Worm (Caenorhabditis elegans) whole organism, L3 larva: ENCODE results near the gene C16C10.4.

Experiments used
- R02D3.7 ChIP-seq: fragments of 150-350 bp; optimal IDR thresholded peaks from 2 replicates; lab custom pipeline; 2014; ENCODE audit warnings: missing biosample characterization, missing genetic modification characterization
- ZK546.5 ChIP-seq: sonication (generic microtip); optimal IDR thresholded peaks from 2 replicates; lab custom pipeline; 2017; ENCODE audit warnings: missing biosample characterization, missing genetic modification characterization
- aly-2 ChIP-seq: fragments of 150-350 bp; optimal IDR thresholded peaks from 2 replicates; lab custom pipeline; 2014; ENCODE audit warnings: missing biosample characterization, missing genetic modification characterization
- ama-1 ChIP-seq: fragments of 150-350 bp; optimal IDR thresholded peaks from 2 replicates; lab custom pipeline; 2018
- ceh-16 ChIP-seq: sonication (generic microtip); optimal IDR thresholded peaks from 2 replicates; lab custom pipeline; 2017; ENCODE audit warnings: missing biosample characterization, missing genetic modification characterization
- ceh-28 ChIP-seq: fragments of 150-350 bp; optimal IDR thresholded peaks from 2 replicates; lab custom pipeline; 2014; ENCODE audit warnings: missing biosample characterization, missing genetic modification reagents, missing genetic modification characterization
- ceh-9 ChIP-seq: sonication (generic microtip); optimal IDR thresholded peaks from 2 replicates; lab custom pipeline; 2018; ENCODE audit warnings: missing biosample characterization, missing genetic modification characterization
- daf-12 ChIP-seq: fragments of 150-350 bp; optimal IDR thresholded peaks from 2 replicates; lab custom pipeline; 2014; ENCODE audit warnings: missing biosample characterization, missing genetic modification reagents, missing genetic modification characterization
- egl-27 ChIP-seq: sonication (generic microtip); optimal IDR thresholded peaks from 4 replicates; lab custom pipeline; 2017; ENCODE audit warnings: missing biosample characterization, missing genetic modification reagents, missing genetic modification characterization
- egl-5 ChIP-seq: fragments of 150-350 bp; optimal IDR thresholded peaks from 2 replicates; lab custom pipeline; 2017; ENCODE audit warnings: missing biosample characterization, missing genetic modification reagents, missing genetic modification characterization, inconsistent platforms
- elt-1 ChIP-seq: fragments of 150-350 bp; optimal IDR thresholded peaks from 2 replicates; lab custom pipeline; 2014; ENCODE audit warnings: missing biosample characterization, missing genetic modification characterization
- elt-2 ChIP-seq: sonication (generic microtip); optimal IDR thresholded peaks from 2 replicates; lab custom pipeline; 2016; ENCODE audit warnings: missing genetic modification reagents, mild to moderate bottlenecking, missing genetic modification characterization, missing compliant biosample characterization
- elt-3 ChIP-seq, 3 experiments: fragments of 150-350 bp in 1 of 3; sonication (generic microtip) in 2 of 3; optimal IDR thresholded peaks; 2 replicates in 2 of 3; 4 replicates in 1 of 3; lab custom pipeline; 2014 to 2017; ENCODE audit warnings: missing biosample characterization in 3 of 3, missing genetic modification characterization in 3 of 3
- eor-1 ChIP-seq, 2 experiments: fragments of 150-350 bp; optimal IDR thresholded peaks; 2 replicates each; lab custom pipeline; 2014 to 2018; ENCODE audit warnings: missing biosample characterization in 2 of 2, missing genetic modification characterization in 2 of 2
- fkh-10 ChIP-seq: sonication (generic microtip); optimal IDR thresholded peaks from 2 replicates; lab custom pipeline; 2017; ENCODE audit warnings: missing biosample characterization, missing genetic modification reagents, missing genetic modification characterization
- fkh-2 ChIP-seq: fragments of 150-350 bp; optimal IDR thresholded peaks from 2 replicates; lab custom pipeline; 2014; ENCODE audit warnings: missing biosample characterization, missing genetic modification reagents, missing genetic modification characterization
- fos-1 ChIP-seq: fragments of 150-350 bp; optimal IDR thresholded peaks from 2 replicates; lab custom pipeline; 2014; ENCODE audit warnings: missing biosample characterization, missing genetic modification characterization
- hmg-11 ChIP-seq: sonication (generic microtip); optimal IDR thresholded peaks from 2 replicates; lab custom pipeline; 2016; ENCODE audit warnings: missing genetic modification characterization, missing compliant biosample characterization
- jun-1 ChIP-seq: fragments of 150-350 bp; optimal IDR thresholded peaks from 2 replicates; lab custom pipeline; 2014; ENCODE audit warnings: missing biosample characterization, missing genetic modification reagents, missing genetic modification characterization
- lin-15B ChIP-seq: fragments of 150-350 bp; optimal IDR thresholded peaks from 2 replicates; lab custom pipeline; 2014; ENCODE audit warnings: missing biosample characterization, missing genetic modification characterization
- lin-39 ChIP-seq: fragments of 150-350 bp; optimal IDR thresholded peaks from 2 replicates; lab custom pipeline; 2018; ENCODE audit warnings: missing biosample characterization, missing genetic modification reagents, missing genetic modification characterization
- lsy-12 ChIP-seq: sonication (generic microtip); optimal IDR thresholded peaks from 2 replicates; lab custom pipeline; 2016; ENCODE audit warnings: mild to moderate bottlenecking, missing genetic modification characterization, missing compliant biosample characterization
- mdl-1 ChIP-seq: fragments of 150-350 bp; optimal IDR thresholded peaks from 2 replicates; lab custom pipeline; 2014; ENCODE audit warnings: missing biosample characterization, missing genetic modification characterization
- mml-1 ChIP-seq: fragments of 150-350 bp; sonication (generic microtip); optimal IDR thresholded peaks from 3 replicates; lab custom pipeline; 2014; ENCODE audit warnings: missing biosample characterization, missing genetic modification characterization
- nfya-1 ChIP-seq: sonication (generic microtip); optimal IDR thresholded peaks from 2 replicates; lab custom pipeline; 2017; ENCODE audit warnings: missing genetic modification characterization, mild to moderate bottlenecking, missing compliant biosample characterization, antibody characterized with exemption, moderate library complexity; ENCODE audit not compliant: insufficient read depth
- nhr-12 ChIP-seq: fragments of 150-350 bp; optimal IDR thresholded peaks from 2 replicates; lab custom pipeline; 2014; ENCODE audit warnings: missing biosample characterization, missing genetic modification characterization
- nhr-23 ChIP-seq: fragments of 150-350 bp; optimal IDR thresholded peaks from 2 replicates; lab custom pipeline; 2014; ENCODE audit warnings: missing biosample characterization, missing genetic modification reagents, missing genetic modification characterization
- nhr-237 ChIP-seq: fragments of 150-350 bp; optimal IDR thresholded peaks from 2 replicates; lab custom pipeline; 2014; ENCODE audit warnings: missing biosample characterization, missing genetic modification characterization
- nhr-25 ChIP-seq: sonication (generic microtip); optimal IDR thresholded peaks from 2 replicates; lab custom pipeline; 2017; ENCODE audit warnings: missing biosample characterization, missing genetic modification characterization
- nhr-28 ChIP-seq: fragments of 150-350 bp; optimal IDR thresholded peaks from 2 replicates; lab custom pipeline; 2014; ENCODE audit warnings: missing biosample characterization, missing genetic modification characterization
- nhr-43 ChIP-seq: sonication (generic microtip); optimal IDR thresholded peaks from 2 replicates; lab custom pipeline; 2016; ENCODE audit warnings: mild to moderate bottlenecking, missing genetic modification characterization, missing compliant biosample characterization; ENCODE audit not compliant: poor library complexity, severe bottlenecking
- nhr-76 ChIP-seq: fragments of 150-350 bp; sonication (generic microtip); optimal IDR thresholded peaks from 5 replicates; lab custom pipeline; 2014; ENCODE audit warnings: missing biosample characterization, missing genetic modification characterization
- nhr-77 ChIP-seq: fragments of 150-350 bp; optimal IDR thresholded peaks from 2 replicates; lab custom pipeline; 2014; ENCODE audit warnings: missing biosample characterization, missing genetic modification characterization
- pha-4 ChIP-seq: fragments of 150-350 bp; optimal IDR thresholded peaks from 2 replicates; lab custom pipeline; 2014; ENCODE audit warnings: missing biosample characterization, missing genetic modification reagents, missing genetic modification characterization
- pqm-1 ChIP-seq: fragments of 150-350 bp; optimal IDR thresholded peaks from 2 replicates; lab custom pipeline; 2017; ENCODE audit warnings: missing biosample characterization, missing genetic modification characterization, inconsistent platforms
- sea-2 ChIP-seq: fragments of 150-350 bp; sonication (generic microtip); optimal IDR thresholded peaks from 4 replicates; lab custom pipeline; 2014; ENCODE audit warnings: missing biosample characterization, missing genetic modification reagents, missing genetic modification characterization
- skn-1 ChIP-seq: fragments of 150-350 bp; optimal IDR thresholded peaks from 2 replicates; lab custom pipeline; 2014; ENCODE audit warnings: missing biosample characterization, missing genetic modification characterization
- snpc-4 ChIP-seq: fragments of 150-350 bp; optimal IDR thresholded peaks from 2 replicates; lab custom pipeline; 2014; ENCODE audit warnings: missing biosample characterization, missing genetic modification characterization
- unc-39 ChIP-seq: sonication (generic microtip); optimal IDR thresholded peaks from 4 replicates; lab custom pipeline; 2017; ENCODE audit warnings: missing biosample characterization, missing genetic modification characterization
- ztf-11 ChIP-seq: fragments of 150-350 bp; optimal IDR thresholded peaks from 2 replicates; lab custom pipeline; 2014; ENCODE audit warnings: missing biosample characterization, missing genetic modification characterization
- ztf-4 ChIP-seq: fragments of 150-350 bp; optimal IDR thresholded peaks from 2 replicates; lab custom pipeline; 2014; ENCODE audit warnings: missing biosample characterization, missing genetic modification characterization

Gene C16C10.4

DNA sequence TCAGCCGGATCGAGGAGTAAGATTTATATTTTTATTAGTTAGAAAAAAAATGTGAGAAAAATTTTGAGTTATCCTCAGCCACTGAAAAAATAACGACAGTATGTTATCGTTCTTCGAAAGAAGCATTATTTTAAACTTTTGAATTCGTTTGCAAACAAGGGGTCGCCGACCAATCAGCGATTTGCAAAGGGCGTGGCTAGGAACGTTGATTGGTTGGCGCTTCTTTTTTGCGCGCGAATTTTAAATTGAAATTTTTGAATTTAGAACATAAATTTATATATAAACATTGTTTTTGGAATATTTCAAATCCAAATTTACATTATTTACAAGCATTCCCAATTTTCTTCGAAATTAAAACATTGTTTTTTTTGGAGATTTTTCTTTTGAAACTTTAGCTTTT lies 28.0 kb upstream of the C16C10.4 start:
- no peak for TF ChIP-seq pha-4
- no peak for TF ChIP-seq elt-2 (tag; lab: Kevin White, UChicago)
- TF ChIP-seq nfya-1 (tag; lab: Kevin White, UChicago) = peak; percentile 85
- TF ChIP-seq eor-1 (tag; optimal IDR thresholded peaks at IDR 0.05; lab: Kevin White, UChicago) = no peak
- TF ChIP-seq nhr-76 (tag; lab: Kevin White, UChicago) = no peak
- TF ChIP-seq unc-39 (tag; lab: Kevin White, UChicago) = no peak
- no peak for TF ChIP-seq elt-1 (tag; lab: Kevin White, UChicago)

DNA sequence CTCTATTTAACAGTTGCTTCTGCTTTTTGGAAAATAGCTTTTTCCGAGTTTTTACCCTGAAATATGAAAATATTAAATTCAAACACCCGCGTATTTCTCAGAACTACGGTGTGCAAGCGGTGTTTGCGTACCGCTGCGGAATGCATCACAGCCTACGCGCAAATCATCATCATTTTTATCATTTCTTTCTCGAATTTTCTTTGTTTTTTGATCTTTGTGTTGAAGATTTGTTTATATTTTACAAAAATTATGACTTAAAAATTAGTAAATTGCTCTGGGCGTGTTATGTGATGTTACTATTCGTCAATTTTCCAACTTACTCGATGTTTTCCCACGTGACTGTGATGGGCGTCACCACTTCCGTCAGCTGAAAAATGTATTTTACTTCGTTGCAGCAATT lies 20.2 kb upstream of the C16C10.4 start:
- TF ChIP-seq lin-15B (tag; lab: Kevin White, UChicago) (peak; percentile 64), aly-2 (tag; lab: Kevin White, UChicago) (no peak), nhr-25 (tag; lab: Kevin White, UChicago) (peak; percentile 63), nhr-77 (no peak), eor-1 (tag; optimal IDR thresholded peaks at IDR 0.05; lab: Kevin White, UChicago) (no peak), ceh-9 (tag; lab: Kevin White, UChicago) (no peak), nhr-237 (tag; lab: Kevin White, UChicago) (no peak), pha-4 (peak; percentile 84), jun-1 (tag; lab: Kevin White, UChicago) (peak; percentile 27), nfya-1 (tag; lab: Kevin White, UChicago) (peak; percentile 93), ceh-16 (no peak), egl-5 (tag; lab: Kevin White, UChicago) (no peak), lsy-12 (peak; percentile 56), nhr-23 (peak; percentile 64), ama-1 (lab: Kevin White, UChicago) (no peak), snpc-4 (tag; lab: Kevin White, UChicago) (peak; percentile 66), fkh-10 (GFP tag; lab: Kevin White, UChicago) (no peak), fos-1 (tag; lab: Kevin White, UChicago) (no peak), mdl-1 (tag; lab: Kevin White, UChicago) (no peak), nhr-43 (tag; lab: Kevin White, UChicago) (peak; percentile 29), R02D3.7 (tag; lab: Kevin White, UChicago) (peak; percentile 35), skn-1 (peak; percentile 88), ztf-4 (tag; lab: Kevin White, UChicago) (no peak), pqm-1 (tag; lab: Kevin White, UChicago) (peak; percentile 43), elt-2 (tag; lab: Kevin White, UChicago) (peak; percentile 62), fkh-2 (tag; lab: Kevin White, UChicago) (no peak), nhr-12 (no peak), mml-1 (tag; lab: Kevin White, UChicago) (no peak), lin-39 (peak; percentile 63), daf-12 (no peak), elt-1 (tag; lab: Kevin White, UChicago) (no peak), ztf-11 (tag; lab: Kevin White, UChicago) (no peak), hmg-11 (peak; percentile 28), unc-39 (tag; lab: Kevin White, UChicago) (no peak)

DNA sequence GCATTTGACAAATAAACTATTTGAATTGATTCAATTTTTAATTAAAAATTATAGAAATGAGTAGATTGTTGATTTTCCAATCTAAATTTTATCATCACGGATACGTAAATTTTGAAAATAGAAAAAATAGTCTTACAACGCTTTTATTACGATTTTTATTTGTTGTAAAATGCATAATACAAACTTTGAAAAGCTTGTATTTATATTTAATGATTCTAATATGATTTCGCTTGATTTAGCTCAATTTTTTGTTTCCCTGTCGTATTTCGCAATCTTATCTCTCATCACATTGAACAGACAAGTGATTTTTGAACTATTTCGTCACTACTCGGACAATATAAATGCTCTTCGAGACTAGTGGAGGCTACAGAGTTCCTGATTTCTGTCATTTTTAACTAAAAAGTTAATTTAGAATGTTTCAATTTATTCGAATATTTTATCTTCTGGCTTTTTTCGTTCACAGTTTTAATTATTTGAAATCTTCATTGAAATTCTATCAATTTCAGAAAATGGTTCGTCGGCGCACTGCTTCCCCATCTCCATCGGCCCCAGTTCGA lies 19.5 kb upstream of the C16C10.4 start, which contains the start of the genes wht-3 and har-1:
TSS of gene wht-3 (minus strand) at position 51 of the 557 bp plus-strand sequence.
TSS of gene har-1 (plus strand) at position 507 of the 557 bp plus-strand sequence.
- TF ChIP-seq pha-4 (peak; percentile 7), snpc-4 (tag; lab: Kevin White, UChicago) (no peak), elt-2 (tag; lab: Kevin White, UChicago) (peak; percentile 27), nhr-28 (tag; lab: Kevin White, UChicago) (no peak), ZK546.5 (no peak)

DNA sequence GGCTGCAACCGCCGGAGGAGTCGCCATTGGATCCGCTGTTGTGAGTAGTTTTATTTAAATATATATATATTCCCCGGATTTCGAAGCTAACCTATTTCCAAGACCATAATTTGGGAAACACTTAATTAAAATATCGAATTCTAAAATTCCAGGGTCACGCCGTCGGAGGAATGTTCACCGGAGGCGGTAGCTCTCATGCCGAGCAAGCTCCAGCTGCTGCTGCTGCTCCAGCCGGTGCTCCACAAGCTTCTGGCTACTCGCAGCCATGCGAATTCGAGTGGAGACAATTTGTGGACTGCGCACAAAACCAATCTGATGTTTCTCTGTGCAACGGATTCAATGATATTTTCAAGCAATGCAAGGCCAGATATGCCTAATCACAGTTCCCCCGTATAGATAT lies 18.8 kb upstream of the C16C10.4 start:
- TF ChIP-seq pha-4 (no peak), elt-3 (tag; optimal IDR thresholded peaks at IDR 0.05; lab: Kevin White, UChicago) (no peak), mdl-1 (tag; lab: Kevin White, UChicago) (no peak), lin-39 (no peak), ceh-28 (tag; lab: Kevin White, UChicago) (no peak), egl-5 (tag; lab: Kevin White, UChicago) (no peak), nhr-12 (no peak), lin-15B (tag; lab: Kevin White, UChicago) (no peak), egl-27 (tag; lab: Kevin White, UChicago) (no peak), ztf-4 (tag; lab: Kevin White, UChicago) (no peak), sea-2 (GFP tag; lab: Kevin White, UChicago) (no peak), nhr-23 (no peak), nhr-77 (no peak), ZK546.5 (no peak), ama-1 (lab: Kevin White, UChicago) (no peak)
